Worm (Caenorhabditis elegans) whole organism, L1 larva: ENCODE measurements around the gene C16D9.4.

Experiments
- aly-2 ChIP-seq: fragments of 150-350 bp; optimal IDR thresholded peaks from 2 replicates; lab custom pipeline; 2014; ENCODE audit warnings: missing biosample characterization, missing genetic modification characterization
- efl-1 ChIP-seq, 4 experiments: fragments of 150-350 bp; optimal IDR thresholded peaks in 3 of 4; peaks in 1 of 4; 1 replicate in 1 of 4; 2 replicates in 3 of 4; lab custom pipeline; 2014; ENCODE audit warnings: missing biosample characterization in 2 of 4, missing genetic modification characterization in 2 of 4, missing genetic modification reagents in 2 of 4
- lin-15B ChIP-seq: fragments of 150-350 bp; sonication (generic microtip); optimal IDR thresholded peaks from 3 replicates; lab custom pipeline; 2014; ENCODE audit warnings: missing biosample characterization, missing genetic modification characterization
- lin-35 ChIP-seq, 2 experiments: fragments of 150-350 bp; optimal IDR thresholded peaks; 2 replicates each; lab custom pipeline; 2014; ENCODE audit warnings: missing biosample characterization in 2 of 2, missing genetic modification characterization in 2 of 2, missing genetic modification reagents in 2 of 2
- tlp-1 ChIP-seq: fragments of 150-350 bp; optimal IDR thresholded peaks from 2 replicates; lab custom pipeline; 2014; ENCODE audit warnings: missing biosample characterization, missing genetic modification characterization
- ztf-4 ChIP-seq: fragments of 150-350 bp; optimal IDR thresholded peaks from 2 replicates; lab custom pipeline; 2014; ENCODE audit warnings: missing biosample characterization, missing genetic modification characterization

DNA sequence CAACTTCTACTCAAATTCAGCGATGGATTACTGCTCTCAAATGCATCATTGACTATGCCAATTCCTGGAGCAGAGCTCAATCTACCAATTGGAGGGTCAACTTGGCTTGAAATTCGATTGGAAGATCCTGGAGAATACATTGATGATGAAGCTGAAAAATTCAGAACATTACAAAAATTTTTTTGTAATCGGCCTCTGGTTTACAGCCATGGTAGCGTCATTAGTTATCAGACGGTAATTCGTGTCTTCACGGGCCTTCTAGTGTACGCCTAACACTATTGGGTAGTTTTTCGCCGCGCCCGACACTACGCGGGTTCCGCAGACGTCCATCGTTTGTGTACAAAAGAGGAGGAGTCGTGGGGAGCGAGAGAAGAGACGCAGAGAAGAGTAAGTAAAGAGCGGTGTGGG is 14.0 kb downstream of the C16D9.4 start:
- TF ChIP-seq tlp-1 (tag; lab: Kevin White, UChicago) (no peak), lin-35 (GFP tag; optimal IDR thresholded peaks at IDR 0.05; lab: Kevin White, UChicago) (peak; percentile 53 to 69), aly-2 (peak; percentile 53), efl-1 (optimal IDR thresholded peaks at IDR 0.05; lab: Kevin White, UChicago) (peak; percentile 63 to 77), efl-1 (GFP tag; optimal IDR thresholded peaks at IDR 0.05 in 1 of 2; lab: Kevin White, UChicago) (peak; percentile 57 to 96), lin-15B (tag; lab: Kevin White, UChicago) (peak; percentile 42), ztf-4 (tag; lab: Kevin White, UChicago) (peak; percentile 60)
